Worm (Caenorhabditis elegans): Measurements from ENCODE around the gene F21C10.13.

DNA sequence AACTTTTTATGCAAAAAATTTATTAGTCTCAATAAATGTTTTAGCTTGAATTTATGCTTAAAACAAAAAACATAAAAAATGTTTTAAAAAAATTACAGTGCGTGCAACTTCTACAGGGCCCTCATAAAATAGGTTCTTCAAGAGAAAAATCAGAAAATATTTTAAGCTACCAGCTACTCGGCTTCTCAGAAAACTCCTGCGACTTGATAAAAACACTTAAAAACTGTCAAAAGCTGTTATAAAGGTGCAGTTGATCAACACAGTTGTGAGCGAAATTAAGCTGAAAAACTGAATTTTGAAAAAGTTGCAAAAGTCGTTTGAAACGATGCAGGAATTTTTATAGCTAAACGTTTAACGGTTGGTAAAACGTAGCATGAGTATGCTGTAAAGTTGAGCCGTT lies 33.3 kb upstream of the F21C10.13 start:
- TF ChIP-seq fos-1 (tag; optimal IDR thresholded peaks at IDR 0.05) (no peak), ceh-16 (tag; optimal IDR thresholded peaks at IDR 0.05) (no peak), R02D3.7 (tag; optimal IDR thresholded peaks at IDR 0.05) (no peak)
